Worm (Caenorhabditis elegans) whole organism, midembryonic: ENCODE results near the gene R01H2.2.

Experiments used
- T22C8.4 ChIP-seq: fragments of 200-800 bp; sonication (Bioruptor generic); IDR thresholded peaks from 2 replicates; pipeline ENCODE4 v1.3.6; 2022; ENCODE audit warnings: missing genetic modification characterization, missing compliant biosample characterization
- cog-1 ChIP-seq: sonication (generic microtip); optimal IDR thresholded peaks from 2 replicates; lab custom pipeline; 2016; ENCODE audit warnings: missing genetic modification characterization, missing compliant biosample characterization
- flt-1 ChIP-seq: fragments of 200-800 bp; sonication (Bioruptor generic); IDR thresholded peaks from 2 replicates; pipeline ENCODE4 v1.3.6; 2022; ENCODE audit warnings: missing genetic modification characterization, missing compliant biosample characterization
- klf-2 ChIP-seq: fragments of 200-800 bp; sonication (Bioruptor generic); conservative IDR thresholded peaks from 2 replicates; pipeline ENCODE4 v1.3.6; 2022; ENCODE audit warnings: missing genetic modification reagents, missing genetic modification characterization, missing compliant biosample characterization
- tab-1 ChIP-seq: fragments of 200-800 bp; sonication (Bioruptor generic); IDR thresholded peaks from 2 replicates; pipeline ENCODE4 v1.3.6; 2022; ENCODE audit warnings: missing genetic modification characterization, missing compliant biosample characterization
- ztf-29 ChIP-seq: fragments of 200-800 bp; sonication (Bioruptor generic); IDR thresholded peaks from 2 replicates; pipeline ENCODE4 v1.3.6; 2022; ENCODE audit warnings: missing genetic modification reagents, missing genetic modification characterization, missing compliant biosample characterization

DNA sequence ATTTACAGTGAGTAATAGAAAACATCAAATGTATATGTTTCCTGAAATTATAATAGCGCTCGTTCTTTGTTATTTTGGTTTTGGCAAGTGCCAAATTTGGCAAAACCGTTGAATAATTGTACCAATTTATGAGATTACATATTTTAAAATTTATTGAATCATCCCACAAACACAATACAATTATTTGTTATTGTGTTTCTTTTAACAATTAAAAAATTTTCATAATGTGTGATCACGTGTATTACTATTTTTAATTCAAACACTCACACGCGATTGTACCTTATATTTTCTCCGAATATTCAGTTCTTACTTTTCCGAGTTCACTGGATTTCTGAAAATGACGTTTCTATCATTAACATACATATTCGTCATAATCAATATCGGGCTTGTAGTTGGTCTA lies at the start of gene R01H2.2:
- TF ChIP-seq flt-1 (GFP tag; lab: Robert Waterston, UW): no peak
- no peak for TF ChIP-seq klf-2 (GFP tag; lab: Robert Waterston, UW)
- no peak for TF ChIP-seq T22C8.4
- TF ChIP-seq cog-1 (tag; lab: Kevin White, UChicago): no peak
- TF ChIP-seq tab-1 (GFP tag; lab: Robert Waterston, UW): no peak
- TF ChIP-seq ztf-29 (GFP tag; lab: Robert Waterston, UW): no peak
